Fruit fly (Drosophila melanogaster) whole organism, prepupa: ENCODE results near the gene Ran.

Experiments used
- Sox14 ChIP-seq: fragments of 200-800 bp; sonication (Bioruptor generic); optimal IDR thresholded peaks from 3 replicates; lab custom pipeline; 2016; ENCODE audit warnings: missing biosample characterization, missing genetic modification characterization
- vri ChIP-seq: fragments of 200-800 bp; sonication (Bioruptor generic); optimal IDR thresholded peaks from 3 replicates; lab custom pipeline; 2016; ENCODE audit warnings: missing biosample characterization, mild to moderate bottlenecking, missing genetic modification characterization

Gene Ran

DNA sequence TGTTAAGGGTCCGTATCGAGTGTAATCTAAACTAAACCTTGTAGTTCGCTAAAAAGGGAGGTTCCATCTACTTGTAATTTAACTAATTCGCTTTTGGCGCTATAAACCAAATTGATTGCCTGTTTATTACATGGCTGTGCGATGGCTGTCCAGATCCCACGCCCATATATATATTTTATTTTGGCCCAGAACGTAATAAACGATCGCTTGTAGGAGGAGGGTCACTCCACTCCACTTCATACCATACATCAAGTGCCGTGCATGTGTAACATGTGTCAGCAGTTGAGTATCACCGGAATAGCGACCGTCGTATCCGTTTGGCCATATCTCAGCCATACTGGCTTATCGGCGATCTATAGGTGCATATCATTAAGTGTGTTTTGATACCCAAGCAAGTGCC, 53.2 kb downstream of the Ran start:
- TF ChIP-seq vri (peak; percentile 8), Sox14 (GFP tag; lab: Kevin White, UChicago) (no peak)
